Worm (Caenorhabditis elegans) whole organism, L4 larva: ENCODE results near the gene K07D4.6.

Experiments used
- F10B5.3 ChIP-seq: sonication (generic microtip); optimal IDR thresholded peaks from 2 replicates; lab custom pipeline; 2016; ENCODE audit warnings: mild to moderate bottlenecking, missing genetic modification characterization, missing compliant biosample characterization
- F49E8.2 ChIP-seq: sonication (generic microtip); optimal IDR thresholded peaks from 2 replicates; lab custom pipeline; 2016; ENCODE audit warnings: missing compliant biosample characterization, mild to moderate bottlenecking, missing genetic modification characterization, borderline replicate concordance
- Y48G9A.11 ChIP-seq: fragments of 200-800 bp; sonication (Bioruptor generic); IDR thresholded peaks from 2 replicates; pipeline ENCODE4 v1.3.6; 2022; ENCODE audit warnings: missing genetic modification reagents, missing genetic modification characterization, missing compliant biosample characterization
- Y5F2A.4 ChIP-seq: fragments of 200-800 bp; sonication (Bioruptor generic); optimal IDR thresholded peaks from 2 replicates; lab custom pipeline; 2018; ENCODE audit warnings: mild to moderate bottlenecking, missing genetic modification characterization, missing compliant biosample characterization
- Y75B8A.6 ChIP-seq: fragments of 200-800 bp; sonication (Bioruptor generic); IDR thresholded peaks from 2 replicates; pipeline ENCODE4 v1.3.6; 2022; ENCODE audit warnings: missing genetic modification reagents, missing genetic modification characterization, missing compliant biosample characterization
- aha-1 ChIP-seq: fragments of 150-350 bp; peaks from one replicate; lab custom pipeline; 2014; ENCODE audit warnings: missing biosample characterization, missing genetic modification characterization
- aly-2 ChIP-seq: sonication (generic microtip); optimal IDR thresholded peaks from 2 replicates; lab custom pipeline; 2018; ENCODE audit warnings: missing biosample characterization, missing genetic modification characterization
- ama-1 ChIP-seq: fragments of 150-350 bp; optimal IDR thresholded peaks from 2 replicates; lab custom pipeline; 2014; ENCODE audit warnings: inconsistent platforms, mixed read lengths
- arid-1 ChIP-seq: fragments of 200-800 bp; sonication (Bioruptor generic); conservative IDR thresholded peaks from 2 replicates; pipeline ENCODE4 v1.3.6; 2022; ENCODE audit warnings: missing genetic modification reagents, missing genetic modification characterization, missing compliant biosample characterization
- ceh-20 ChIP-seq: fragments of 200-800 bp; sonication (Bioruptor generic); IDR thresholded peaks from 2 replicates; pipeline ENCODE4 v1.3.6; 2022; ENCODE audit warnings: missing genetic modification reagents, missing genetic modification characterization, missing compliant biosample characterization
- cey-2 ChIP-seq: sonication (generic microtip); optimal IDR thresholded peaks from 3 replicates; lab custom pipeline; 2017; ENCODE audit warnings: missing genetic modification characterization, mild to moderate bottlenecking, missing compliant biosample characterization, antibody characterized with exemption, borderline replicate concordance; ENCODE audit not compliant: insufficient read depth
- daf-16 ChIP-seq, 3 experiments: sonication (generic microtip); optimal IDR thresholded peaks; 2 replicates each; lab custom pipeline; 2016 to 2017; ENCODE audit warnings: missing genetic modification characterization in 3 of 3, missing genetic modification reagents in 3 of 3, mild to moderate bottlenecking in 2 of 3, missing compliant biosample characterization in 2 of 3, missing biosample characterization in 1 of 3, moderate library complexity in 1 of 3
- dmd-8 ChIP-seq: fragments of 200-800 bp; sonication (Bioruptor generic); IDR thresholded peaks from 2 replicates; pipeline ENCODE4 v1.3.6; 2022; ENCODE audit warnings: missing genetic modification characterization, missing compliant biosample characterization
- egl-43 ChIP-seq: fragments of 200-800 bp; sonication (Bioruptor generic); IDR thresholded peaks from 2 replicates; pipeline ENCODE4 v1.3.6; 2022; ENCODE audit warnings: missing genetic modification reagents, missing genetic modification characterization, missing compliant biosample characterization
- fkh-10 ChIP-seq: fragments of 150-350 bp; optimal IDR thresholded peaks from 2 replicates; lab custom pipeline; 2014; ENCODE audit warnings: missing biosample characterization, missing genetic modification reagents, missing genetic modification characterization
- hif-1 ChIP-seq, 2 experiments: sonication (generic microtip); optimal IDR thresholded peaks; 2 replicates each; lab custom pipeline; 2016 to 2017; ENCODE audit warnings: missing compliant biosample characterization in 2 of 2, missing genetic modification characterization in 2 of 2, missing genetic modification reagents in 2 of 2, missing genotype in 2 of 2, mild to moderate bottlenecking in 1 of 2
- hlh-11 ChIP-seq: fragments of 200-800 bp; sonication (Bioruptor generic); optimal IDR thresholded peaks from 2 replicates; lab custom pipeline; 2018; ENCODE audit warnings: mild to moderate bottlenecking, missing genetic modification characterization, missing compliant biosample characterization
- hmg-1.1 ChIP-seq: fragments of 200-800 bp; sonication (Bioruptor generic); IDR thresholded peaks from 2 replicates; pipeline ENCODE4 v1.3.6; 2022; ENCODE audit warnings: missing genetic modification reagents, missing genetic modification characterization, missing compliant biosample characterization
- lin-1 ChIP-seq: fragments of 200-800 bp; sonication (Bioruptor generic); IDR thresholded peaks from 2 replicates; pipeline ENCODE4 v1.3.6; 2022; ENCODE audit warnings: missing genetic modification reagents, missing genetic modification characterization, missing compliant biosample characterization
- lin-29 ChIP-seq: fragments of 200-800 bp; sonication (Bioruptor generic); IDR thresholded peaks from 2 replicates; pipeline ENCODE4 v1.3.6; 2022; ENCODE audit warnings: missing genetic modification reagents, missing genetic modification characterization, missing compliant biosample characterization
- lin-38 ChIP-seq: fragments of 200-800 bp; sonication (Bioruptor generic); IDR thresholded peaks from 2 replicates; pipeline ENCODE4 v1.3.6; 2022; ENCODE audit warnings: missing genetic modification reagents, missing genetic modification characterization, missing compliant biosample characterization
- madf-9 ChIP-seq: fragments of 200-800 bp; sonication (Bioruptor generic); conservative IDR thresholded peaks from 2 replicates; pipeline ENCODE4 v1.3.6; 2022; ENCODE audit warnings: missing genetic modification reagents, missing genetic modification characterization, missing compliant biosample characterization
- mes-2 ChIP-seq: sonication (generic microtip); optimal IDR thresholded peaks from 2 replicates; lab custom pipeline; 2016; ENCODE audit warnings: missing genotype, mild to moderate bottlenecking, missing genetic modification characterization, missing compliant biosample characterization; ENCODE audit not compliant: poor library complexity, severe bottlenecking
- nhr-25 ChIP-seq: sonication (generic microtip); optimal IDR thresholded peaks from 2 replicates; lab custom pipeline; 2017; ENCODE audit warnings: missing genetic modification characterization, mild to moderate bottlenecking, missing compliant biosample characterization, antibody characterized with exemption, moderate library complexity, borderline replicate concordance; ENCODE audit not compliant: insufficient read depth
- nhr-42 ChIP-seq: fragments of 200-800 bp; sonication (Bioruptor generic); IDR thresholded peaks from 2 replicates; pipeline ENCODE4 v1.3.6; 2022; ENCODE audit warnings: missing genetic modification characterization, missing compliant biosample characterization
- nhr-76 ChIP-seq: fragments of 150-350 bp; optimal IDR thresholded peaks from 2 replicates; lab custom pipeline; 2014; ENCODE audit warnings: missing biosample characterization, missing genetic modification characterization
- pha-4 ChIP-seq, 2 experiments: fragments of 150-350 bp in 1 of 2; fragments of 200-800 bp in 1 of 2; sonication (Bioruptor generic) in 1 of 2; IDR thresholded peaks in 1 of 2; optimal IDR thresholded peaks in 1 of 2; 2 replicates each; pipeline versions ENCODE4 v1.3.6 to Lab custom; 2014 to 2022; ENCODE audit warnings: missing genetic modification characterization in 2 of 2, missing genetic modification reagents in 2 of 2, missing biosample characterization in 1 of 2, missing compliant biosample characterization in 1 of 2
- php-3 ChIP-seq: fragments of 200-800 bp; sonication (Bioruptor generic); IDR thresholded peaks from 2 replicates; pipeline ENCODE4 v1.3.6; 2022; ENCODE audit warnings: missing genetic modification reagents, missing genetic modification characterization, missing compliant biosample characterization
- snpc-1.2 ChIP-seq: fragments of 200-800 bp; sonication (Bioruptor generic); IDR thresholded peaks from 2 replicates; pipeline ENCODE4 v1.3.6; 2022; ENCODE audit warnings: missing genetic modification reagents, missing genetic modification characterization, missing compliant biosample characterization
- spr-3 ChIP-seq: fragments of 200-800 bp; sonication (Bioruptor generic); optimal IDR thresholded peaks from 2 replicates; lab custom pipeline; 2018; ENCODE audit warnings: mild to moderate bottlenecking, missing genetic modification characterization, missing compliant biosample characterization
- tag-97 ChIP-seq: fragments of 200-800 bp; sonication (Bioruptor generic); IDR thresholded peaks from 2 replicates; pipeline ENCODE4 v1.3.6; 2022; ENCODE audit warnings: missing genetic modification characterization, missing compliant biosample characterization
- unc-130 ChIP-seq: sonication (generic microtip); optimal IDR thresholded peaks from 2 replicates; lab custom pipeline; 2016; ENCODE audit warnings: missing genetic modification reagents, missing genetic modification characterization, missing compliant biosample characterization
- unc-39 ChIP-seq: sonication (generic microtip); optimal IDR thresholded peaks from 2 replicates; lab custom pipeline; 2017; ENCODE audit warnings: missing biosample characterization, missing genetic modification characterization
- unc-62 ChIP-seq, 3 experiments: fragments of 150-350 bp in 1 of 3; sonication (generic microtip); optimal IDR thresholded peaks in 2 of 3; peaks in 1 of 3; 1 replicate in 1 of 3; 2 replicates in 2 of 3; lab custom pipeline; 2014 to 2017; ENCODE audit warnings: missing biosample characterization in 3 of 3, missing genetic modification characterization in 3 of 3, missing genetic modification reagents in 3 of 3, missing genotype in 1 of 3
- zfp-2 ChIP-seq: sonication (generic microtip); optimal IDR thresholded peaks from 2 replicates; lab custom pipeline; 2016; ENCODE audit warnings: mild to moderate bottlenecking, missing genetic modification characterization, missing compliant biosample characterization
- ztf-7 ChIP-seq: fragments of 150-350 bp; optimal IDR thresholded peaks from 2 replicates; lab custom pipeline; 2014; ENCODE audit warnings: missing biosample characterization, missing genetic modification characterization

Gene K07D4.6

DNA sequence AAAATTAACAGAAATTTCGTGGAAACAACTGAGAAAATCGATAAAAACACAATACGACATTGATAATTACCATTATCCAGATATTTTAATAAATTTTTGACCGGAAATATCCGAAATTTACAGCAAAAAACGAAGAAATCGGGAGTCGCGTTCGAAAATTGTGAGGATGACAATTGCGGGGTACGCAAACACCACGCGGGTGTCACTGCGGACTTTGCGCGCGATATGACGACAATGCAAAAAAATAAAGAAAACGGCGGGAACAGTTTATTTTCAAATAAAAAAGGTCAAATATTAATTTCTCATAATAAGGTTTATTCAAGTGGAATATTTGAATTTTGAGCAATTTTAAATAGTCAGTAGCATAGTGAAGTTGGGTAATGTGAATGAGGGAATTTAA lies 25.8 kb upstream of the K07D4.6 start, which contains the start of gene rpn-11 (continued):
- TF ChIP-seq ceh-20: peak; percentile 61
- peak; percentile 90 for TF ChIP-seq lin-38 (GFP tag; lab: Robert Waterston, UW)
- TF ChIP-seq madf-9 (GFP tag; lab: Robert Waterston, UW): peak; percentile 59; the same call in 1 of the 2 replicates
- 0 out of 2 replicates have a peak, but pooled peaks have one; percentile 13 for TF ChIP-seq Y75B8A.6 (GFP tag; lab: Robert Waterston, UW)
- TF ChIP-seq mes-2 (tag; lab: Kevin White, UChicago): peak; percentile 93
- TF ChIP-seq hlh-11: peak; percentile 85
- no peak for TF ChIP-seq unc-39 (tag; lab: Kevin White, UChicago)
- TF ChIP-seq daf-16 (GFP tag; optimal IDR thresholded peaks at IDR 0.05; lab: Kevin White, UChicago): peak in 1 of 2 experiments; percentile 18
- TF ChIP-seq daf-16 (tag; optimal IDR thresholded peaks at IDR 0.05; lab: Kevin White, UChicago): peak; percentile 37
- peak; percentile 53; the same call in 1 of the 2 replicates for TF ChIP-seq nhr-42 (GFP tag; lab: Robert Waterston, UW)
- TF ChIP-seq F10B5.3 (tag; lab: Kevin White, UChicago): no peak
- TF ChIP-seq tag-97 (GFP tag; lab: Robert Waterston, UW): no peak
- TF ChIP-seq ama-1 (lab: Kevin White, UChicago): peak; percentile 42
- TF ChIP-seq hmg-1.1 (GFP tag; lab: Robert Waterston, UW): peak; percentile 74
- TF ChIP-seq zfp-2 (tag; lab: Kevin White, UChicago): peak; percentile 64
- TF ChIP-seq hif-1 (tag; optimal IDR thresholded peaks at IDR 0.05; lab: Kevin White, UChicago): peak in 1 of 2 experiments; percentile 66
- no peak for TF ChIP-seq nhr-76 (tag; lab: Kevin White, UChicago)
- TF ChIP-seq lin-1: no peak
- peak; percentile 43 for TF ChIP-seq fkh-10 (GFP tag; lab: Kevin White, UChicago)
- TF ChIP-seq egl-43 (GFP tag; lab: Robert Waterston, UW): 0 out of 2 replicates have a peak, but pooled peaks have one; percentile 52
- peak; percentile 74; the same call in 1 of the 2 replicates for TF ChIP-seq lin-29
- TF ChIP-seq nhr-25 (tag; lab: Kevin White, UChicago): peak; percentile 70
- TF ChIP-seq ztf-7 (tag; lab: Kevin White, UChicago): peak; percentile 46
- TF ChIP-seq spr-3 (GFP tag; lab: Kevin White, UChicago): peak; percentile 69

DNA sequence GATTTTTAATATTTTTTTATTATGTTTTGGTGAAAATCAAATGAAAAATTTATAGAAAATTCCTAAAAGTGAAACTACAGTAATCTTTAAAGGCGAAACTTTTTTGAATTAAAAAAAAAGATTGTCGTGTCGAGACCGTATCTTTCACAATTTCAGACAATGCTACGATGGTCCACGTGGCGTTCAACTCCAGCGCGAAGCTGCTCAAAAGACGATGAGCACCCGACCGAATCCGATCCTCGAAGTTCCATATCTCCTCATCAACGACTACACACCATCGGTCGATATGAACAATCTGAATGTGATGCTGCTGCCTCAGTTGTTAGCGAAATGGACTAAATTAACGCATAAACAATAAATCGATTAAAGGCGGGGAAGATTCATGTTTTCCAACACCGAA lies 24.2 kb upstream of the K07D4.6 start:
- TF ChIP-seq unc-130 (GFP tag; lab: Kevin White, UChicago) (peak; percentile 29), cey-2 (no peak), arid-1 (GFP tag; lab: Robert Waterston, UW) (0 out of 2 replicates have a peak, but pooled peaks have one; percentile 18), php-3 (GFP tag; lab: Robert Waterston, UW) (no peak), aha-1 (tag; lab: Kevin White, UChicago) (peak; percentile 80), pha-4 (GFP tag; IDR thresholded peaks at IDR 0.05; lab: Robert Waterston, UW) (0 out of 2 replicates have a peak, but pooled peaks have one; percentile 18), pha-4 (tag; optimal IDR thresholded peaks at IDR 0.05; lab: Kevin White, UChicago) (no peak), F49E8.2 (tag; lab: Kevin White, UChicago) (peak; percentile 63), snpc-1.2 (GFP tag; lab: Robert Waterston, UW) (peak; percentile 60; the same call in 1 of the 2 replicates), ama-1 (lab: Kevin White, UChicago) (peak; percentile 62), ztf-7 (tag; lab: Kevin White, UChicago) (no peak), Y75B8A.6 (GFP tag; lab: Robert Waterston, UW) (0 out of 2 replicates have a peak, but pooled peaks have one; percentile 23), lin-38 (GFP tag; lab: Robert Waterston, UW) (peak; percentile 52), dmd-8 (GFP tag; lab: Robert Waterston, UW) (0 out of 2 replicates have a peak, but pooled peaks have one; percentile 39), egl-43 (GFP tag; lab: Robert Waterston, UW) (peak; percentile 19; the same call in 1 of the 2 replicates), Y48G9A.11 (GFP tag; lab: Robert Waterston, UW) (0 out of 2 replicates have a peak, but pooled peaks have one; percentile 34)

DNA sequence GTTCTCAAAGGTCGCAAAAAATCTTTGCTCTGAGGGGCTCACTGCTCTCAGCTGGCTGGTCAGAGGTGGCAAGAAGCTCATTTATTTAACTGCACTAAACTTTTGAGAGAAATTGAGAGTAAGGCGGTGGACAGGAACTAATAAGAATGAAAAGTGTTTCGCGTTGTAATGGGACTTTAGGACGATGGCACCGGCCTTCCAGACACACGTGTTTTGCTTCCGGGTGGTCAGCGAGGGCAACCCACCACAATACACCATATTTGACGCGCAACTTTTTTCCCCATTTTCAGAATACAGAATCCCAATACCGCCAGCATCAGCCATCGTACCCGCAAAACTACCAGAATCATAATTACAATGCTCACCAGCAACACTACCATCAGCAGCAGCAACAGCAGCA lies 21.5 kb upstream of the K07D4.6 start:
- TF ChIP-seq aly-2 (tag; lab: Kevin White, UChicago): no peak
- TF ChIP-seq unc-62 (GFP tag; optimal IDR thresholded peaks at IDR 0.05 in 1 of 2; lab: Kevin White, UChicago): peak in 1 of 2 experiments; percentile 90
- TF ChIP-seq unc-62 (tag; optimal IDR thresholded peaks at IDR 0.05; lab: Kevin White, UChicago): no peak
- no peak for TF ChIP-seq Y5F2A.4 (GFP tag; lab: Kevin White, UChicago)
